Fruit fly (Drosophila melanogaster) whole organism, adult: ENCODE results near the gene CG33331.
A peak's percentile ranks its signal among the peaks of the same experiment; 100 is the strongest.

Experiments
- CG11617 ChIP-seq: fragments of 200-800 bp; sonication (Bioruptor generic); optimal IDR thresholded peaks from 2 replicates; lab custom pipeline; 2017; ENCODE audit warnings: mild to moderate bottlenecking, missing biosample characterization, missing genetic modification reagents, missing genetic modification characterization
- CG12768 ChIP-seq: fragments of 200-800 bp; sonication (Bioruptor generic); optimal IDR thresholded peaks from 2 replicates; lab custom pipeline; 2017; ENCODE audit warnings: missing biosample characterization, missing genetic modification characterization, mild to moderate bottlenecking, moderate library complexity, missing genetic modification reagents
- CG14711 ChIP-seq: fragments of 200-800 bp; sonication (Bioruptor generic); optimal IDR thresholded peaks from 2 replicates; lab custom pipeline; 2018; ENCODE audit warnings: missing biosample characterization, mild to moderate bottlenecking, missing genetic modification characterization, moderate library complexity
- CG1620 ChIP-seq: fragments of 200-800 bp; sonication (Bioruptor generic); optimal IDR thresholded peaks from 2 replicates; lab custom pipeline; 2016; ENCODE audit warnings: missing biosample characterization, missing genetic modification characterization
- CG33017 ChIP-seq: fragments of 200-800 bp; sonication (Bioruptor generic); optimal IDR thresholded peaks from 2 replicates; lab custom pipeline; 2018; ENCODE audit warnings: missing biosample characterization, mild to moderate bottlenecking, missing genetic modification characterization, moderate library complexity
- CG5204 ChIP-seq: fragments of 200-800 bp; sonication (Bioruptor generic); optimal IDR thresholded peaks from 2 replicates; lab custom pipeline; 2016; ENCODE audit warnings: missing biosample characterization, missing genetic modification characterization
- CG7045 ChIP-seq: fragments of 200-800 bp; sonication (Bioruptor generic); optimal IDR thresholded peaks from 2 replicates; lab custom pipeline; 2017; ENCODE audit warnings: missing biosample characterization, mild to moderate bottlenecking, missing genetic modification characterization
- CG7101 ChIP-seq: fragments of 200-800 bp; sonication (Bioruptor generic); optimal IDR thresholded peaks from 2 replicates; lab custom pipeline; 2018; ENCODE audit warnings: missing biosample characterization, mild to moderate bottlenecking, missing genetic modification characterization, moderate library complexity
- Clk ChIP-seq: fragments of 200-800 bp; sonication (Bioruptor generic); optimal IDR thresholded peaks from 2 replicates; lab custom pipeline; 2017; ENCODE audit warnings: missing biosample characterization, missing genetic modification characterization
- Crg-1 ChIP-seq: fragments of 200-800 bp; sonication (Bioruptor generic); optimal IDR thresholded peaks from 2 replicates; lab custom pipeline; 2016; ENCODE audit warnings: missing biosample characterization, missing genetic modification characterization
- Hr96 ChIP-seq: fragments of 200-800 bp; sonication (Bioruptor generic); optimal IDR thresholded peaks from 2 replicates; lab custom pipeline; 2016; ENCODE audit warnings: missing biosample characterization, missing genetic modification characterization
- Mnt ChIP-seq: fragments of 200-800 bp; sonication (Bioruptor generic); optimal IDR thresholded peaks from 2 replicates; lab custom pipeline; 2016; ENCODE audit warnings: missing biosample characterization, mild to moderate bottlenecking, missing genetic modification characterization
- bab1 ChIP-seq: fragments of 200-800 bp; sonication (Bioruptor generic); optimal IDR thresholded peaks from 3 replicates; lab custom pipeline; 2019; ENCODE audit warnings: missing biosample characterization, mild to moderate bottlenecking, missing genetic modification characterization, moderate library complexity
- cic ChIP-seq: fragments of 200-800 bp; sonication (Bioruptor generic); optimal IDR thresholded peaks from 2 replicates; lab custom pipeline; 2017; ENCODE audit warnings: missing biosample characterization, mild to moderate bottlenecking, missing genetic modification characterization, moderate library complexity
- cnc ChIP-seq, 2 experiments: fragments of >200 bp; optimal IDR thresholded peaks; 2 replicates each; lab custom pipeline; 2017
- kay ChIP-seq: fragments of 200-800 bp; sonication (Bioruptor generic); peaks from one replicate; lab custom pipeline; 2016; ENCODE audit warnings: missing biosample characterization, missing genetic modification characterization, borderline replicate concordance
- ovo ChIP-seq: fragments of 200-800 bp; sonication (Bioruptor generic); optimal IDR thresholded peaks from 2 replicates; lab custom pipeline; 2016; ENCODE audit warnings: missing biosample characterization, missing genetic modification characterization
- pad ChIP-seq: fragments of 200-800 bp; sonication (Bioruptor generic); optimal IDR thresholded peaks from 3 replicates; lab custom pipeline; 2017; ENCODE audit warnings: missing biosample characterization, missing genetic modification characterization, mild to moderate bottlenecking, moderate library complexity, missing genetic modification reagents
- tj ChIP-seq: fragments of 200-800 bp; sonication (Bioruptor generic); optimal IDR thresholded peaks from 3 replicates; lab custom pipeline; 2017; ENCODE audit warnings: missing biosample characterization, mild to moderate bottlenecking, missing genetic modification characterization, moderate library complexity
- toe ChIP-seq: fragments of 200-800 bp; sonication (Bioruptor generic); optimal IDR thresholded peaks from 2 replicates; lab custom pipeline; 2016; ENCODE audit warnings: missing biosample characterization, missing genetic modification characterization

Gene CG33331

dm6 chr3R:14886011-14886534 lies at the start of gene CG33331, which contains the start of the genes Rrp6 and CG33332:
Gene CG33331 (plus strand): TSS chr3R:14886456.
Gene Rrp6 (minus strand): TSS chr3R:14886246.
Gene CG33332 (plus strand): TSS chr3R:14886456.
- peak; percentile 76 for TF ChIP-seq pad (GFP tag; lab: Kevin White, UChicago)
- TF ChIP-seq CG14711, result peak; percentile 84
- TF ChIP-seq CG12768 (GFP tag; lab: Kevin White, UChicago), result peak; percentile 88
- TF ChIP-seq CG33017 (tag; lab: Kevin White, UChicago), result peak; percentile 76
- no peak for TF ChIP-seq cnc (optimal IDR thresholded peaks at IDR 0.05; lab: Kevin White, UChicago)
- peak; percentile 85 for TF ChIP-seq CG7045 (GFP tag; lab: Kevin White, UChicago)
- TF ChIP-seq Crg-1 (GFP tag; lab: Kevin White, UChicago), result peak; percentile 90
- peak; percentile 83 for TF ChIP-seq CG11617 (GFP tag; lab: Kevin White, UChicago)
- peak; percentile 83 for TF ChIP-seq bab1 (GFP tag; lab: Kevin White, UChicago)
- TF ChIP-seq CG7101, result peak; percentile 85
- TF ChIP-seq cic (GFP tag; lab: Kevin White, UChicago), result peak; percentile 26
- TF ChIP-seq CG1620 (GFP tag; lab: Kevin White, UChicago), result peak; percentile 83
- peak; percentile 73 for TF ChIP-seq Clk (GFP tag; lab: Kevin White, UChicago)
- no peak for TF ChIP-seq toe (GFP tag; lab: Kevin White, UChicago)
- no peak for TF ChIP-seq CG5204 (GFP tag; lab: Kevin White, UChicago)
- peak; percentile 92 for TF ChIP-seq Mnt (GFP tag; lab: Kevin White, UChicago)
- peak; percentile 64 for TF ChIP-seq ovo (GFP tag; lab: Kevin White, UChicago)
- peak; percentile 52 for TF ChIP-seq tj
- TF ChIP-seq kay (GFP tag; lab: Kevin White, UChicago), result no peak
- TF ChIP-seq Hr96 (GFP tag; lab: Kevin White, UChicago), result no peak

dm6 chr3R:14844743-14845142 lies 41.5 kb upstream of the CG33331 start, which contains the start of gene CG3610:
Gene CG3610 (plus strand): TSS chr3R:14845043.
- TF ChIP-seq ovo (GFP tag; lab: Kevin White, UChicago) (no peak), toe (GFP tag; lab: Kevin White, UChicago) (no peak), CG11617 (GFP tag; lab: Kevin White, UChicago) (no peak), CG1620 (GFP tag; lab: Kevin White, UChicago) (no peak), Clk (GFP tag; lab: Kevin White, UChicago) (no peak), kay (GFP tag; lab: Kevin White, UChicago) (no peak), CG33017 (tag; lab: Kevin White, UChicago) (no peak), cnc (optimal IDR thresholded peaks at IDR 0.05; lab: Kevin White, UChicago) (no peak), pad (GFP tag; lab: Kevin White, UChicago) (no peak), CG7045 (GFP tag; lab: Kevin White, UChicago) (no peak), cic (GFP tag; lab: Kevin White, UChicago) (no peak), CG12768 (GFP tag; lab: Kevin White, UChicago) (no peak), Mnt (GFP tag; lab: Kevin White, UChicago) (no peak)

DNA sequence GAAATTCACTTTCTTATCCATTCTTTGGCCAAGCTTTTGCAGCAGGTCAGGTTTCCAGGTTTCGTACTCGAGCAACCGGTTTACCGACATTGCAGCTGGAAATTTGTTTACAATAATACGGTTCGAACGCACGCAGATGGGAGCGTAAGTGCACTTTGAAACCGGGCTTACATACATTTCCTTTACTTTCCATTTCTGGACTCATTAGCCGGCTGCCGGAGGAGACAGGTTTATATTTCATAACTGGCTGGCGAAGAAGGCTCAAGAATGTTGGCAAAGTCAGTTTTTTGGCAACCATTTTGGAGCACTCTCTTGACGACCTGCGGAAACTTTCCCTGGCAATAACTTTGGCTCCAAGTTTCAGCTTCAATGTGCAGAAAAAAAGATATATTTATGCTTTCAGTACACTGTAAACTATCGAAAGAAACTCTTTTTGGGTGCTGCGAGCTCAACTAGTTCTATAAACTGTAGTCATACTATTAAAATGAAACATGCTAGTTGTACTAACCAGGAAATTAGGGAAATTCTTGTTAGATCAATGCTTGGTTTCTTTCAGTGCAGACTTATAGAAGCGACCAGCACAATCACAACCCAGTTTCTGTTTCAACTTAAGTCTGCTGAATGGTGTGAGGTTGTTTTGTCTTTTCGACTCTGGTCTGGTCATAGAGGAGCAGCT lies 39.2 kb upstream of the CG33331 start:
- no peak for TF ChIP-seq pad (GFP tag; lab: Kevin White, UChicago)
- no peak for TF ChIP-seq CG7101
- no peak for TF ChIP-seq CG14711
- TF ChIP-seq Hr96 (GFP tag; lab: Kevin White, UChicago), result no peak
- TF ChIP-seq bab1 (GFP tag; lab: Kevin White, UChicago), result no peak
- TF ChIP-seq CG33017 (tag; lab: Kevin White, UChicago), result no peak
- TF ChIP-seq toe (GFP tag; lab: Kevin White, UChicago), result no peak
- TF ChIP-seq CG7045 (GFP tag; lab: Kevin White, UChicago), result no peak
- TF ChIP-seq kay (GFP tag; lab: Kevin White, UChicago), result no peak
- TF ChIP-seq Clk (GFP tag; lab: Kevin White, UChicago), result no peak
- TF ChIP-seq CG12768 (GFP tag; lab: Kevin White, UChicago), result no peak
- no peak for TF ChIP-seq CG5204 (GFP tag; lab: Kevin White, UChicago)
- TF ChIP-seq Crg-1 (GFP tag; lab: Kevin White, UChicago), result no peak
- no peak for TF ChIP-seq ovo (GFP tag; lab: Kevin White, UChicago)
- TF ChIP-seq tj, result no peak
- no peak for TF ChIP-seq CG1620 (GFP tag; lab: Kevin White, UChicago)
- no peak for TF ChIP-seq cnc (optimal IDR thresholded peaks at IDR 0.05; lab: Kevin White, UChicago)
- no peak for TF ChIP-seq CG11617 (GFP tag; lab: Kevin White, UChicago)

dm6 chr3R:14847844-14848243 lies 38.4 kb upstream of the CG33331 start:
- TF ChIP-seq Crg-1 (GFP tag; lab: Kevin White, UChicago) (no peak), Clk (GFP tag; lab: Kevin White, UChicago) (no peak), CG1620 (GFP tag; lab: Kevin White, UChicago) (no peak), toe (GFP tag; lab: Kevin White, UChicago) (no peak), kay (GFP tag; lab: Kevin White, UChicago) (no peak), CG11617 (GFP tag; lab: Kevin White, UChicago) (no peak), ovo (GFP tag; lab: Kevin White, UChicago) (no peak), CG14711 (no peak), CG33017 (tag; lab: Kevin White, UChicago) (no peak), bab1 (GFP tag; lab: Kevin White, UChicago) (no peak), CG7045 (GFP tag; lab: Kevin White, UChicago) (no peak), Hr96 (GFP tag; lab: Kevin White, UChicago) (no peak), CG12768 (GFP tag; lab: Kevin White, UChicago) (no peak), pad (GFP tag; lab: Kevin White, UChicago) (no peak)

DNA sequence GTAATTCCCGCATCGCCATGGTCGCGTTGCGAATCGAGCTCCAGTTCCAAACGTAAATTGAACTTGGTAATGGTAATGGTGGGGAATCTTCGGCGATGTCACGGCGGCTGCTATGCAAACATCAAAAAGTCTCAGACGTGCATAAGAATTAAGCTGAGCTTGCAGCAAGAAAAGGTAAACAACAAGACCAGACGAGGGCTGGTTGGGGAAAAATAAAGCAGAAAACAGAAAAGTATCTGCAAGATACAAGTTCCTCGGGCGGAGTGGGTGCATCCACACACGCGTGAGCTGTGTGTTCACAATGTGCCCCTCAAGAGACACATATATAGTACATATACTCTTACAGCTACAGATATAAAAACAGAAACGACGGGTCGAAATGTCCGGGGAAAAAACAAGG lies 33.6 kb upstream of the CG33331 start:
- TF ChIP-seq CG33017 (tag; lab: Kevin White, UChicago) (no peak), tj (peak; percentile 26)
